Worm (Caenorhabditis elegans) whole organism, L4 larva: ENCODE results near the gene R11G1.7.

Experiments used
- T20F7.1 ChIP-seq: fragments of 200-800 bp; sonication (Bioruptor generic); optimal IDR thresholded peaks from 2 replicates; lab custom pipeline; 2018; ENCODE audit warnings: mild to moderate bottlenecking, missing genetic modification characterization, missing compliant biosample characterization
- T26A8.4 ChIP-seq: fragments of 200-800 bp; sonication (Bioruptor generic); IDR thresholded peaks from 2 replicates; pipeline ENCODE4 v1.3.6; 2022; ENCODE audit warnings: missing genetic modification characterization, missing compliant biosample characterization
- Y105C5A.15 ChIP-seq: fragments of 200-800 bp; sonication (Bioruptor generic); IDR thresholded peaks from 2 replicates; pipeline ENCODE4 v1.3.6; 2022; ENCODE audit warnings: missing genetic modification characterization, missing compliant biosample characterization
- ZK546.5 ChIP-seq, 2 experiments: sonication (generic microtip); optimal IDR thresholded peaks; 2 replicates each; lab custom pipeline; 2017; ENCODE audit warnings: missing biosample characterization in 2 of 2, missing genetic modification characterization in 2 of 2
- attf-4 ChIP-seq: sonication (generic microtip); optimal IDR thresholded peaks from 3 replicates; lab custom pipeline; 2017; ENCODE audit warnings: missing biosample characterization, missing genetic modification characterization
- ceh-20 ChIP-seq: fragments of 200-800 bp; sonication (Bioruptor generic); IDR thresholded peaks from 2 replicates; pipeline ENCODE4 v1.3.6; 2022; ENCODE audit warnings: missing genetic modification reagents, missing genetic modification characterization, missing compliant biosample characterization
- ceh-28 ChIP-seq: fragments of 150-350 bp; optimal IDR thresholded peaks from 2 replicates; lab custom pipeline; 2014; ENCODE audit warnings: missing biosample characterization, missing genetic modification reagents, missing genetic modification characterization
- ceh-32 ChIP-seq: sonication (generic microtip); optimal IDR thresholded peaks from 2 replicates; lab custom pipeline; 2016; ENCODE audit warnings: mild to moderate bottlenecking, missing genetic modification characterization, missing compliant biosample characterization; ENCODE audit not compliant: poor library complexity
- ceh-44 ChIP-seq: fragments of 200-800 bp; sonication (Bioruptor generic); IDR thresholded peaks from 2 replicates; pipeline ENCODE4 v1.3.6; 2022; ENCODE audit warnings: missing genetic modification reagents, missing genetic modification characterization, missing compliant biosample characterization
- cey-2 ChIP-seq: sonication (generic microtip); optimal IDR thresholded peaks from 3 replicates; lab custom pipeline; 2017; ENCODE audit warnings: missing genetic modification characterization, mild to moderate bottlenecking, missing compliant biosample characterization, antibody characterized with exemption, borderline replicate concordance; ENCODE audit not compliant: insufficient read depth
- ctbp-1 ChIP-seq: fragments of 200-800 bp; sonication (Bioruptor generic); IDR thresholded peaks from 2 replicates; pipeline ENCODE4 v1.3.6; 2022; ENCODE audit warnings: missing genetic modification reagents, missing genetic modification characterization, missing compliant biosample characterization
- daf-12 ChIP-seq: fragments of 150-350 bp; optimal IDR thresholded peaks from 2 replicates; lab custom pipeline; 2014; ENCODE audit warnings: missing biosample characterization, missing genetic modification reagents, missing genetic modification characterization
- daf-16 ChIP-seq, 3 experiments: sonication (generic microtip); optimal IDR thresholded peaks; 2 replicates each; lab custom pipeline; 2016 to 2017; ENCODE audit warnings: missing genetic modification characterization in 3 of 3, missing genetic modification reagents in 3 of 3, mild to moderate bottlenecking in 2 of 3, missing compliant biosample characterization in 2 of 3, missing biosample characterization in 1 of 3, moderate library complexity in 1 of 3
- daf-8 ChIP-seq: fragments of 200-800 bp; sonication (Bioruptor generic); IDR thresholded peaks from 2 replicates; pipeline ENCODE4 v1.3.6; 2022; ENCODE audit warnings: missing genetic modification characterization, missing compliant biosample characterization
- dmd-6 ChIP-seq: fragments of 200-800 bp; sonication (Bioruptor generic); IDR thresholded peaks from 2 replicates; pipeline ENCODE4 v1.3.6; 2022; ENCODE audit warnings: missing genetic modification reagents, missing genetic modification characterization, missing compliant biosample characterization
- egl-27 ChIP-seq: sonication (generic microtip); optimal IDR thresholded peaks from 3 replicates; lab custom pipeline; 2017; ENCODE audit warnings: missing biosample characterization, missing genetic modification reagents, missing genetic modification characterization
- egl-43 ChIP-seq: fragments of 200-800 bp; sonication (Bioruptor generic); IDR thresholded peaks from 2 replicates; pipeline ENCODE4 v1.3.6; 2022; ENCODE audit warnings: missing genetic modification reagents, missing genetic modification characterization, missing compliant biosample characterization
- hlh-30 ChIP-seq: sonication (generic microtip); optimal IDR thresholded peaks from 2 replicates; lab custom pipeline; 2017; ENCODE audit warnings: antibody characterized with exemption, mild to moderate bottlenecking, missing genetic modification characterization, missing compliant biosample characterization; ENCODE audit not compliant: insufficient read depth
- jun-1 ChIP-seq: fragments of 150-350 bp; optimal IDR thresholded peaks from 2 replicates; lab custom pipeline; 2014; ENCODE audit warnings: missing biosample characterization, missing genetic modification reagents, missing genetic modification characterization
- lin-29 ChIP-seq: fragments of 200-800 bp; sonication (Bioruptor generic); IDR thresholded peaks from 2 replicates; pipeline ENCODE4 v1.3.6; 2022; ENCODE audit warnings: missing genetic modification reagents, missing genetic modification characterization, missing compliant biosample characterization
- lin-38 ChIP-seq: fragments of 200-800 bp; sonication (Bioruptor generic); IDR thresholded peaks from 2 replicates; pipeline ENCODE4 v1.3.6; 2022; ENCODE audit warnings: missing genetic modification reagents, missing genetic modification characterization, missing compliant biosample characterization
- lin-39 ChIP-seq: fragments of 150-350 bp; optimal IDR thresholded peaks from 2 replicates; lab custom pipeline; 2014; ENCODE audit warnings: missing biosample characterization, missing genetic modification reagents, missing genetic modification characterization
- lir-3 ChIP-seq: sonication (generic microtip); optimal IDR thresholded peaks from 2 replicates; lab custom pipeline; 2016; ENCODE audit warnings: mild to moderate bottlenecking, missing genetic modification characterization, missing compliant biosample characterization
- lsy-2 ChIP-seq, 2 experiments: fragments of 150-350 bp in 1 of 2; sonication (generic microtip) in 1 of 2; optimal IDR thresholded peaks; 2 replicates each; lab custom pipeline; 2014 to 2017; ENCODE audit warnings: missing biosample characterization in 2 of 2, missing genetic modification characterization in 2 of 2
- madf-5 ChIP-seq, 2 experiments: fragments of 200-800 bp; sonication (Bioruptor generic); IDR thresholded peaks; 2 replicates each; pipeline ENCODE4 v1.3.6; 2022; ENCODE audit warnings: missing compliant biosample characterization in 2 of 2, missing genetic modification characterization in 2 of 2
- madf-9 ChIP-seq: fragments of 200-800 bp; sonication (Bioruptor generic); conservative IDR thresholded peaks from 2 replicates; pipeline ENCODE4 v1.3.6; 2022; ENCODE audit warnings: missing genetic modification reagents, missing genetic modification characterization, missing compliant biosample characterization
- mdt-29 ChIP-seq: fragments of 200-800 bp; sonication (Bioruptor generic); IDR thresholded peaks from 2 replicates; pipeline ENCODE4 v1.3.6; 2022; ENCODE audit warnings: missing genetic modification reagents, missing genetic modification characterization, missing compliant biosample characterization
- mep-1 ChIP-seq: fragments of 150-350 bp; sonication (generic microtip); optimal IDR thresholded peaks from 3 replicates; lab custom pipeline; 2014; ENCODE audit warnings: missing biosample characterization, missing genetic modification characterization
- mxl-3 ChIP-seq: fragments of 200-800 bp; sonication (Bioruptor generic); optimal IDR thresholded peaks from 2 replicates; lab custom pipeline; 2018; ENCODE audit warnings: mild to moderate bottlenecking, missing genetic modification characterization, missing compliant biosample characterization
- nhr-111 ChIP-seq: fragments of 200-800 bp; sonication (Bioruptor generic); optimal IDR thresholded peaks from 2 replicates; lab custom pipeline; 2018; ENCODE audit warnings: mild to moderate bottlenecking, missing genetic modification characterization, missing compliant biosample characterization
- nhr-25 ChIP-seq: sonication (generic microtip); optimal IDR thresholded peaks from 2 replicates; lab custom pipeline; 2017; ENCODE audit warnings: missing genetic modification characterization, mild to moderate bottlenecking, missing compliant biosample characterization, antibody characterized with exemption, moderate library complexity, borderline replicate concordance; ENCODE audit not compliant: insufficient read depth
- nhr-41 ChIP-seq: fragments of 200-800 bp; sonication (Bioruptor generic); IDR thresholded peaks from 2 replicates; pipeline ENCODE4 v1.3.6; 2022; ENCODE audit warnings: missing genetic modification reagents, missing genetic modification characterization, missing compliant biosample characterization
- nhr-42 ChIP-seq: fragments of 200-800 bp; sonication (Bioruptor generic); IDR thresholded peaks from 2 replicates; pipeline ENCODE4 v1.3.6; 2022; ENCODE audit warnings: missing genetic modification characterization, missing compliant biosample characterization
- nhr-48 ChIP-seq: sonication (generic microtip); optimal IDR thresholded peaks from 2 replicates; lab custom pipeline; 2016; ENCODE audit warnings: mild to moderate bottlenecking, missing genetic modification characterization, missing compliant biosample characterization
- nhr-6 ChIP-seq: fragments of 150-350 bp; optimal IDR thresholded peaks from 2 replicates; lab custom pipeline; 2014; ENCODE audit warnings: missing biosample characterization, missing genetic modification characterization
- nhr-76 ChIP-seq: fragments of 150-350 bp; optimal IDR thresholded peaks from 2 replicates; lab custom pipeline; 2014; ENCODE audit warnings: missing biosample characterization, missing genetic modification characterization
- pha-4 ChIP-seq, 2 experiments: fragments of 150-350 bp in 1 of 2; fragments of 200-800 bp in 1 of 2; sonication (Bioruptor generic) in 1 of 2; IDR thresholded peaks in 1 of 2; optimal IDR thresholded peaks in 1 of 2; 2 replicates each; pipeline versions ENCODE4 v1.3.6 to Lab custom; 2014 to 2022; ENCODE audit warnings: missing genetic modification characterization in 2 of 2, missing genetic modification reagents in 2 of 2, missing biosample characterization in 1 of 2, missing compliant biosample characterization in 1 of 2
- php-3 ChIP-seq: fragments of 200-800 bp; sonication (Bioruptor generic); IDR thresholded peaks from 2 replicates; pipeline ENCODE4 v1.3.6; 2022; ENCODE audit warnings: missing genetic modification reagents, missing genetic modification characterization, missing compliant biosample characterization
- saeg-2 ChIP-seq: fragments of 200-800 bp; sonication (Bioruptor generic); IDR thresholded peaks from 2 replicates; pipeline ENCODE4 v1.3.6; 2022; ENCODE audit warnings: missing genetic modification reagents, missing genetic modification characterization, missing compliant biosample characterization
- snpc-1.2 ChIP-seq: fragments of 200-800 bp; sonication (Bioruptor generic); IDR thresholded peaks from 2 replicates; pipeline ENCODE4 v1.3.6; 2022; ENCODE audit warnings: missing genetic modification reagents, missing genetic modification characterization, missing compliant biosample characterization
- tag-97 ChIP-seq: fragments of 200-800 bp; sonication (Bioruptor generic); IDR thresholded peaks from 2 replicates; pipeline ENCODE4 v1.3.6; 2022; ENCODE audit warnings: missing genetic modification characterization, missing compliant biosample characterization
- unc-130 ChIP-seq: sonication (generic microtip); optimal IDR thresholded peaks from 2 replicates; lab custom pipeline; 2016; ENCODE audit warnings: missing genetic modification reagents, missing genetic modification characterization, missing compliant biosample characterization
- vab-7 ChIP-seq: fragments of 200-800 bp; sonication (Bioruptor generic); IDR thresholded peaks from 2 replicates; pipeline ENCODE4 v1.3.6; 2022; ENCODE audit warnings: missing genetic modification reagents, missing genetic modification characterization, missing compliant biosample characterization
- zip-2 ChIP-seq: fragments of 150-350 bp; optimal IDR thresholded peaks from 2 replicates; lab custom pipeline; 2014; ENCODE audit warnings: missing biosample characterization, missing genetic modification characterization
- ztf-7 ChIP-seq: fragments of 150-350 bp; optimal IDR thresholded peaks from 2 replicates; lab custom pipeline; 2014; ENCODE audit warnings: missing biosample characterization, missing genetic modification characterization

Gene R11G1.7

ce11 chrX:3650100-3650809, 5.8 kb upstream of the R11G1.7 start, which contains the start of the genes sax-1 and R11G1.2 (continued):
- TF ChIP-seq daf-16 (GFP tag; optimal IDR thresholded peaks at IDR 0.05; lab: Kevin White, UChicago) (no peak), daf-16 (tag; optimal IDR thresholded peaks at IDR 0.05; lab: Kevin White, UChicago) (no peak), lsy-2 (tag; optimal IDR thresholded peaks at IDR 0.05; lab: Kevin White, UChicago) (peak in 1 of 2 experiments; percentile 70), T26A8.4 (GFP tag; lab: Robert Waterston, UW) (peak; percentile 43; the same call in 1 of the 2 replicates), nhr-111 (GFP tag; lab: Kevin White, UChicago) (no peak), nhr-25 (peak; percentile 25), nhr-41 (GFP tag; lab: Robert Waterston, UW) (no peak), attf-4 (tag; lab: Kevin White, UChicago) (no peak), lin-29 (GFP tag; lab: Robert Waterston, UW) (no peak), mep-1 (tag; lab: Kevin White, UChicago) (peak; percentile 77), lin-38 (GFP tag; lab: Robert Waterston, UW) (no peak), daf-12 (no peak), Y105C5A.15 (GFP tag; lab: Robert Waterston, UW) (no peak), nhr-6 (tag; lab: Kevin White, UChicago) (peak; percentile 34), tag-97 (no peak), ceh-20 (GFP tag; lab: Robert Waterston, UW) (no peak), mxl-3 (peak; percentile 40), ceh-32 (no peak), egl-27 (tag; lab: Kevin White, UChicago) (no peak), snpc-1.2 (GFP tag; lab: Robert Waterston, UW) (no peak), nhr-42 (GFP tag; lab: Robert Waterston, UW) (no peak), ZK546.5 (tag; optimal IDR thresholded peaks at IDR 0.05; lab: Kevin White, UChicago) (no peak), madf-5 (GFP tag; IDR thresholded peaks at IDR 0.05; lab: Robert Waterston, UW) (no peak), nhr-76 (tag; lab: Kevin White, UChicago) (no peak), php-3 (GFP tag; lab: Robert Waterston, UW) (no peak), pha-4 (GFP tag; IDR thresholded peaks at IDR 0.05; lab: Robert Waterston, UW) (no peak), pha-4 (tag; optimal IDR thresholded peaks at IDR 0.05; lab: Kevin White, UChicago) (no peak), zip-2 (tag; lab: Kevin White, UChicago) (no peak), T20F7.1 (GFP tag; lab: Kevin White, UChicago) (no peak), ctbp-1 (GFP tag; lab: Robert Waterston, UW) (no peak), lir-3 (tag; lab: Kevin White, UChicago) (no peak), madf-9 (GFP tag; lab: Robert Waterston, UW) (0 out of 2 replicates have a peak, but pooled peaks have one; percentile 16), daf-8 (GFP tag; lab: Robert Waterston, UW) (no peak), ztf-7 (tag; lab: Kevin White, UChicago) (peak; percentile 56), cey-2 (tag; lab: Kevin White, UChicago) (no peak), hlh-30 (tag; lab: Kevin White, UChicago) (peak; percentile 97)

ce11 chrX:3654623-3655022, 1.4 kb upstream of the R11G1.7 start, which contains the start of gene R11G1.11:
TSS of gene R11G1.11 (plus strand) at chrX:3654923.
- TF ChIP-seq nhr-42 (GFP tag; lab: Robert Waterston, UW) (no peak), ceh-44 (GFP tag; lab: Robert Waterston, UW) (no peak), nhr-48 (tag; lab: Kevin White, UChicago) (no peak), vab-7 (GFP tag; lab: Robert Waterston, UW) (no peak), ceh-28 (no peak), mdt-29 (GFP tag; lab: Robert Waterston, UW) (no peak), jun-1 (tag; lab: Kevin White, UChicago) (no peak), unc-130 (GFP tag; lab: Kevin White, UChicago) (no peak), saeg-2 (GFP tag; lab: Robert Waterston, UW) (no peak), tag-97 (no peak), egl-43 (GFP tag; lab: Robert Waterston, UW) (no peak), dmd-6 (no peak), Y105C5A.15 (GFP tag; lab: Robert Waterston, UW) (no peak), lin-39 (tag; lab: Kevin White, UChicago) (no peak)
